Fruit fly (Drosophila melanogaster) whole organism, pupa: ENCODE results near the gene a10.
A peak's percentile ranks its signal among the peaks of the same experiment; 100 is the strongest.

ENCODE experiments used
- CG10348 ChIP-seq: fragments of 200-800 bp; sonication (Bioruptor generic); IDR thresholded peaks from 2 replicates; pipeline ENCODE4 v1.3.6; 2022; ENCODE audit warnings: missing biosample characterization, missing genetic modification characterization
- CG12605 ChIP-seq: fragments of 200-800 bp; sonication (Bioruptor generic); IDR thresholded peaks from 2 replicates; pipeline ENCODE4 v1.3.6; 2022; ENCODE audit warnings: missing biosample characterization, missing genetic modification characterization
- CG13204 ChIP-seq: fragments of 200-800 bp; sonication (Bioruptor generic); optimal IDR thresholded peaks from 2 replicates; lab custom pipeline; 2018; ENCODE audit warnings: missing biosample characterization, mild to moderate bottlenecking, missing genetic modification characterization, moderate library complexity
- CG14655 ChIP-seq: fragments of 200-800 bp; sonication (Bioruptor generic); optimal IDR thresholded peaks from 3 replicates; lab custom pipeline; 2017; ENCODE audit warnings: mild to moderate bottlenecking, missing biosample characterization, missing genetic modification reagents, missing genetic modification characterization
- CG15710 ChIP-seq: fragments of 200-800 bp; sonication (Bioruptor generic); optimal IDR thresholded peaks from 2 replicates; lab custom pipeline; 2018; ENCODE audit warnings: missing biosample characterization, mild to moderate bottlenecking, missing genetic modification characterization, moderate library complexity
- CG17806 ChIP-seq: fragments of 200-800 bp; sonication (Bioruptor generic); optimal IDR thresholded peaks from 2 replicates; lab custom pipeline; 2018; ENCODE audit warnings: missing biosample characterization, mild to moderate bottlenecking, missing genetic modification characterization, moderate library complexity
- CG32121 ChIP-seq: fragments of 200-800 bp; sonication (Bioruptor generic); IDR thresholded peaks from 2 replicates; pipeline ENCODE4 v1.3.6; 2022; ENCODE audit warnings: missing biosample characterization, missing genetic modification characterization
- CG34367 ChIP-seq: fragments of 200-800 bp; sonication (Bioruptor generic); optimal IDR thresholded peaks from 2 replicates; lab custom pipeline; 2018; ENCODE audit warnings: missing biosample characterization, mild to moderate bottlenecking, missing genetic modification characterization
- CG4496 ChIP-seq: fragments of 200-800 bp; sonication (Bioruptor generic); IDR thresholded peaks from 3 replicates; pipeline ENCODE4 v1.3.6; 2022; ENCODE audit warnings: missing biosample characterization, missing genetic modification characterization
- CG8159 ChIP-seq: fragments of 200-800 bp; sonication (Bioruptor generic); optimal IDR thresholded peaks from 3 replicates; lab custom pipeline; 2018; ENCODE audit warnings: missing biosample characterization, mild to moderate bottlenecking, missing genetic modification characterization, moderate library complexity
- CG8301 ChIP-seq: fragments of 200-800 bp; sonication (Bioruptor generic); optimal IDR thresholded peaks from 2 replicates; lab custom pipeline; 2018; ENCODE audit warnings: missing biosample characterization, mild to moderate bottlenecking, missing genetic modification characterization
- CG9948 ChIP-seq: fragments of 200-800 bp; sonication (Bioruptor generic); optimal IDR thresholded peaks from 2 replicates; lab custom pipeline; 2018; ENCODE audit warnings: missing biosample characterization, mild to moderate bottlenecking, missing genetic modification characterization, moderate library complexity
- D1 ChIP-seq: fragments of 200-800 bp; sonication (Bioruptor generic); optimal IDR thresholded peaks from 2 replicates; lab custom pipeline; 2018; ENCODE audit warnings: missing biosample characterization, mild to moderate bottlenecking, missing genetic modification characterization, moderate library complexity
- EcR ChIP-seq: fragments of 200-800 bp; sonication (Bioruptor generic); optimal IDR thresholded peaks from 3 replicates; lab custom pipeline; 2019; ENCODE audit warnings: missing biosample characterization, missing genetic modification characterization, mild to moderate bottlenecking, moderate library complexity, missing genetic modification reagents
- Ets98B ChIP-seq: fragments of 200-800 bp; sonication (Bioruptor generic); IDR thresholded peaks from 2 replicates; pipeline ENCODE4 v1.3.6; 2022; ENCODE audit warnings: missing biosample characterization, missing genetic modification characterization
- Pif1A ChIP-seq: fragments of 200-800 bp; sonication (Bioruptor generic); optimal IDR thresholded peaks from 3 replicates; lab custom pipeline; 2016; ENCODE audit warnings: missing biosample characterization, missing genetic modification characterization
- Pif1B ChIP-seq: fragments of 200-800 bp; sonication (Bioruptor generic); optimal IDR thresholded peaks from 3 replicates; lab custom pipeline; 2016; ENCODE audit warnings: missing biosample characterization, missing genetic modification characterization
- Snoo ChIP-seq: fragments of 200-800 bp; sonication (Bioruptor generic); optimal IDR thresholded peaks from 3 replicates; lab custom pipeline; 2017; ENCODE audit warnings: missing biosample characterization, mild to moderate bottlenecking, missing genetic modification characterization, inconsistent platforms
- fd96Ca ChIP-seq: fragments of 200-800 bp; sonication (Bioruptor generic); IDR thresholded peaks from 3 replicates; pipeline ENCODE4 v1.3.6; 2022; ENCODE audit warnings: missing biosample characterization, missing genetic modification characterization
- gl ChIP-seq: fragments of 200-800 bp; sonication (Bioruptor generic); optimal IDR thresholded peaks from 2 replicates; lab custom pipeline; 2018; ENCODE audit warnings: missing biosample characterization, mild to moderate bottlenecking, missing genetic modification characterization
- rn ChIP-seq: fragments of 200-800 bp; sonication (Bioruptor generic); IDR thresholded peaks from 2 replicates; pipeline ENCODE4 v1.3.6; 2022; ENCODE audit warnings: missing biosample characterization, missing genetic modification characterization

The a10 gene

DNA sequence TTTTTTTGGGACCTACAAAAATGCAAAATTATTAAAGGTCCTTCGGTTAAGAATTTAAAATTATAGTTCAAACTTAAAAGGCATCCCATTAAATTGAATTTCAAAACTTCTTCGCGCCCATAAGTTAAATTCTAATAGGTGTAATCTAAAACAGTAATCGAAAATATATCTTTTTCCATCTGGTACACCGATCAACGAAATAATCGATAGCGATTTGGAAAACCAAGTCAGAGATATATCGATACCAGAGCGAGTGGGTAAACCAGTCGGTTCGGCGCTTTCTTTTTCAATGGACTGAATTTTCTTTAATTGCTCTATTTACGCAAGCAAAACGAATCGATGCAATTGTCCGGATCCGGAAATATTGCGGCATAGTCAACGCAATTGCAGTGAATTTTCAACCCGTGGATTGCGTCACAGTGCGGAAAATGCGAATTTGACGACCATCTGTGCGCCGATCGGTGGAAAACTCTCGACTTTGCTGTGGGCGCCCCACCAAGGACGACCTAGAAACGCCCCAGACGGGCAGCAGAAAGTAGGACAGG, 626 bp upstream of the a10 start, which contains the start of gene Fit2:
Gene Fit2, plus strand, starts transcription at position 234 of the 545 bp plus-strand sequence.
- TF ChIP-seq Pif1B (no peak), CG9948 (no peak), fd96Ca (GFP tag; lab: Robert Waterston, UW) (no peak), CG10348 (GFP tag; lab: Robert Waterston, UW) (no peak)

DNA sequence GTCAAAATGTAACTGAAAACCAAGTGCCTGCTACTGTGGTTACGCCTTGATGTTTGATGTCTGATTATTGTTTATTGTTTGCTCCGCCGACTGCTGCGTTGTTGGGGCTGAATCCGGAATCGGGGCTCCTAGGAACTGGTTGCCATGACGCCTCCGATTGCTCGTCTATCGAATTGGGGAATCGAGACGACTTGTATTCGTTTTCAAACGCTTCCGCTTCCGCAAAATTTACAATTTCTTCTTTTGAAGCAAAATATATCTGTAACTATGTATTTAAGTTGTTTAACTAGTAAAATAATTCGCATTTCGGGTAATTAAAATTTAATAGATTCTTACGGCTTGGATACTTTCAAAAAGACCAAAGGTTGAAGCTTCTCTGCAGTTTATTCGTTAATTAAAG, 785 bp downstream of the a10 start, which contains the start of gene CG6652:
Gene CG6652, minus strand, starts transcription at position 101 of the 400 bp plus-strand sequence.
- TF ChIP-seq CG17806 (tag; lab: Kevin White, UChicago) (no peak), Snoo (tag; lab: Kevin White, UChicago) (no peak), CG14655 (GFP tag; lab: Kevin White, UChicago) (no peak), gl (tag; lab: Kevin White, UChicago) (no peak), CG8301 (tag; lab: Kevin White, UChicago) (no peak), CG10348 (GFP tag; lab: Robert Waterston, UW) (no peak), CG8159 (no peak), CG13204 (no peak), CG15710 (tag; lab: Kevin White, UChicago) (no peak), Ets98B (no peak), D1 (no peak), fd96Ca (GFP tag; lab: Robert Waterston, UW) (no peak), CG4496 (GFP tag; lab: Robert Waterston, UW) (no peak), CG9948 (no peak), CG12605 (GFP tag; lab: Robert Waterston, UW) (no peak), rn (GFP tag; lab: Robert Waterston, UW) (no peak), EcR (GFP tag; lab: Kevin White, UChicago) (no peak)
- TF ChIP-seq, all 21 proteins: peak for 0

DNA sequence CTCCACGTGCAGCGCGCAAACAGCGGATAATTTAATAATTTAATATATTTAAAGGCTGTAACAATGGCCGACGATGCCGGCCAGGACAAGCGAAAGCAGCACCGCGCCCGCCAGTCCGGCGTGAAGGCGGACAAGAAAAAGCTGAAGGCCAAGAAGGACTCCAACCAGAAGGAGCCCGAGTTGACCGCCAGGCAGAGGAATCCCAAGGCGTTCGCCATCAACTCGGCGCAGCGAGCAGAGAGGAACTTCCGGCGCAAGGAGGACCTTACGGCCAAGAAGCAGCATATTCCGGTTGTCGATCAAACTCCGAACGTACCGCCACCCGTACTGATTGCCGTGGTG, 7.0 kb downstream of the a10 start:
- no peak for TF ChIP-seq CG10348 (GFP tag; lab: Robert Waterston, UW)
- TF ChIP-seq CG13204: no peak
- TF ChIP-seq CG9948: no peak
- TF ChIP-seq CG15710 (tag; lab: Kevin White, UChicago): no peak
- TF ChIP-seq Pif1B: no peak
- no peak for TF ChIP-seq rn (GFP tag; lab: Robert Waterston, UW)
- no peak for TF ChIP-seq CG8301 (tag; lab: Kevin White, UChicago)

DNA sequence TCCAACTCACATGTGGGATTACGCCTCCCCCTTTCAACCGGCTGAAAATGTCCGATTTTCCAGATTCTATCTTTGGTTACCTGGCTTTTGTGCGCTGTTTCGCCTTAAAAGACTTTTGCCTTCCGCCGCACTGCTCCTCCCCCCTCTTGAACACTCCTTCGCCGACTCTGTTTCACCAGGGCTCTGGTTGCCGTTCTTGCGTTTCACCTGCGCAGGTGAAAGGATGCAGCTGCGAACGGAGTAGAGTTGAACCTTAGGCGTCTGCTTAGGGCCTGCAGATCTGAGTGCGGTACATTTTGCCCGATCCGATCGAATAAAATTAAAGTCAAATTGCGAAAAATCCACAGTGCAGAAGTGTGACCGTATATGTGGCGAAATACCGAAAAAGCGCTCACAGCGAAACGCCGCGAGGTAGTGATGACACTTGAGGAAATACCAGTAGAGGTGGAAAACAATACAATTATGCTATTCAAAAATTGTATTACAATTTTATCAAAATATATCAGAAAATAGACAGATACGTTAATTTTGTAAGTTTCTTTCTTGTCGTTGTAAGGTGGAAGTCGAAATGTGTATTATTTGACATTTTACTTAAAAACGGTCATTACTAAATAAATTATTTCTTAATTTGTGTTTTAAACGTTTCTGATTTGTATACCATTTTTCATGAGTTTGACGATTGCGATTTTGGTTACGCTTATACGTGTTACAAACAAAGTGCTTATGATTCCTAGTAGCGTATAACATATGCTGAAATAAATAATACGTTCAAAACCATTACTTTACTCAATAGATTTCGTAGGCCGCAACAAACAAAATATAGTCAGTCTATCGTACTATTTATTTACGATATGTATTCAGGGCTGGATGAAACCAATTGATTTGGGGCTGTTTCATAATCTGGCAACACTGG, 7.6 kb downstream of the a10 start, which contains the start of the genes CG6664 and CG7728:
Gene CG6664, minus strand, starts transcription at position 518 of the 913 bp plus-strand sequence.
Gene CG7728, plus strand, starts transcription at position 874 of the 913 bp plus-strand sequence.
- TF ChIP-seq Pif1B: no peak
- TF ChIP-seq CG34367 (tag; lab: Kevin White, UChicago): peak; percentile 4
- no peak for TF ChIP-seq CG32121 (GFP tag; lab: Robert Waterston, UW)
- peak; percentile 44 for TF ChIP-seq CG15710 (tag; lab: Kevin White, UChicago)
- peak; percentile 37; the same call in 1 of the 3 replicates for TF ChIP-seq fd96Ca (GFP tag; lab: Robert Waterston, UW)
- peak; percentile 57; the same call in 1 of the 3 replicates for TF ChIP-seq CG4496 (GFP tag; lab: Robert Waterston, UW)
- no peak for TF ChIP-seq CG13204
- TF ChIP-seq gl (tag; lab: Kevin White, UChicago): no peak
- peak; percentile 15 for TF ChIP-seq CG9948
- TF ChIP-seq Pif1A: no peak
- TF ChIP-seq Snoo (tag; lab: Kevin White, UChicago): no peak
- peak; percentile 23; the same call in 1 of the 2 replicates for TF ChIP-seq Ets98B
- TF ChIP-seq CG8159: peak; percentile 63
- no peak for TF ChIP-seq CG10348 (GFP tag; lab: Robert Waterston, UW)
- TF ChIP-seq D1: no peak
- TF ChIP-seq CG8301 (tag; lab: Kevin White, UChicago): no peak
- no peak for TF ChIP-seq CG14655 (GFP tag; lab: Kevin White, UChicago)
- no peak for TF ChIP-seq EcR (GFP tag; lab: Kevin White, UChicago)
- no peak for TF ChIP-seq rn (GFP tag; lab: Robert Waterston, UW)
- peak; percentile 25 for TF ChIP-seq CG17806 (tag; lab: Kevin White, UChicago)
- no peak for TF ChIP-seq CG12605 (GFP tag; lab: Robert Waterston, UW)

DNA sequence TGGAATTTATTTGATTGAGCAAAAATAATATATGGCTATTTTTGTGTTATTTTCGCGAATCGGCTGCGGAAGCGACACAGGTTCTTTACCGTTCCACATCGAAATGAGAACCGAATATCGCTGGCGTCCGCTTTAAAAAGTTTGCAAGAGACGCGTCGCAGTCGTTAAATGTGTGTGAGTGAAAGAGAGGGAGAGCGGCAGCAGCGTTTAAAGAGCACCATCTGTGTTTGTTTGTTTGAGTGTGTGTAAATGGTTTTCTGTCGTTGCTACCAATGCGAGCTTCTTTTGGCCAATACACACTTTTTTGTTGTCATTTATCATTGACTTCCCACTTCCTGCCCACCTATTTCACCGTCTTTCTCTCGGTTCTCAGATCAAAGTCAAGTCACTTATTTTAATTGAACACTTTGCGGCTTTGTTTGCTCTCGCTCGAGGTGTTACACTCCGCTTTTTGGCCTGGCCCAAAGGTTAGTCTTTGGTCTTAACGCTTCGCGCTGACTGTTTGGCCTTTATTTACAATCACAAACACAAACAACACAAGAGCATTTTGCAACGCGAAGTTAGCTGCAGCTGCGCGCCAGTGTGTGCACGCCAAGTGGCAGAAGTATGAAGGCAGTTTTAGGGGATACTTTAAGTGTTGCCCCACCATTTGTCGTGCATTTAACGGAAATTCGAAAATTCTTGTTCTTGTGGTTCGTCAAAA, 11.4 kb downstream of the a10 start, which contains the start of gene CG3764:
Gene CG3764, minus strand, starts transcription at position 549 of the 703 bp plus-strand sequence.
- TF ChIP-seq CG10348 (GFP tag; lab: Robert Waterston, UW) (no peak), D1 (no peak), fd96Ca (GFP tag; lab: Robert Waterston, UW) (no peak), rn (GFP tag; lab: Robert Waterston, UW) (no peak), Pif1B (no peak), CG15710 (tag; lab: Kevin White, UChicago) (peak; percentile 59), CG32121 (GFP tag; lab: Robert Waterston, UW) (0 out of 2 replicates have a peak, but pooled peaks have one; percentile 8), CG14655 (GFP tag; lab: Kevin White, UChicago) (no peak), CG34367 (tag; lab: Kevin White, UChicago) (peak; percentile 47), Pif1A (peak; percentile 53), CG9948 (no peak), CG12605 (GFP tag; lab: Robert Waterston, UW) (0 out of 2 replicates have a peak, but pooled peaks have one; percentile 7), CG17806 (tag; lab: Kevin White, UChicago) (peak; percentile 24), Ets98B (peak; percentile 29; the same call in 1 of the 2 replicates), CG4496 (GFP tag; lab: Robert Waterston, UW) (peak; percentile 36; the same call in 1 of the 3 replicates), CG13204 (peak; percentile 50), gl (tag; lab: Kevin White, UChicago) (peak; percentile 46), EcR (GFP tag; lab: Kevin White, UChicago) (peak; percentile 53), CG8301 (tag; lab: Kevin White, UChicago) (no peak), Snoo (tag; lab: Kevin White, UChicago) (peak; percentile 69), CG8159 (peak; percentile 49)
